Fruit fly (Drosophila melanogaster) whole organism, prepupa: ENCODE results near the gene Lst8.

ENCODE experiments used
- CG16779 ChIP-seq: fragments of 200-800 bp; sonication (Bioruptor generic); optimal IDR thresholded peaks from 3 replicates; lab custom pipeline; 2017; ENCODE audit warnings: missing biosample characterization, mild to moderate bottlenecking, missing genetic modification characterization
- CG6854 ChIP-seq: fragments of 200-800 bp; sonication (Bioruptor generic); optimal IDR thresholded peaks from 2 replicates; lab custom pipeline; 2017; ENCODE audit warnings: missing biosample characterization, mild to moderate bottlenecking, missing genetic modification characterization
- Met ChIP-seq: fragments of 200-800 bp; sonication (Bioruptor generic); optimal IDR thresholded peaks from 3 replicates; lab custom pipeline; 2016; ENCODE audit warnings: missing biosample characterization, missing genetic modification characterization
- fkh ChIP-seq: fragments of 200-800 bp; sonication (Bioruptor generic); optimal IDR thresholded peaks from 3 replicates; lab custom pipeline; 2017; ENCODE audit warnings: missing biosample characterization, mild to moderate bottlenecking, missing genetic modification characterization, moderate library complexity
- lz ChIP-seq: fragments of 200-800 bp; sonication (Bioruptor generic); optimal IDR thresholded peaks from 3 replicates; lab custom pipeline; 2016; ENCODE audit warnings: missing biosample characterization, missing genetic modification characterization
- vri ChIP-seq: fragments of 200-800 bp; sonication (Bioruptor generic); optimal IDR thresholded peaks from 3 replicates; lab custom pipeline; 2016; ENCODE audit warnings: missing biosample characterization, mild to moderate bottlenecking, missing genetic modification characterization

- TF ChIP-seq lz (GFP tag; lab: Kevin White, UChicago) = no peak
- no peak for TF ChIP-seq CG16779
- no peak for TF ChIP-seq Met (GFP tag; lab: Kevin White, UChicago)
- no peak for TF ChIP-seq fkh (GFP tag; lab: Kevin White, UChicago)
- no peak for TF ChIP-seq CG6854 (GFP tag; lab: Kevin White, UChicago)
- TF ChIP-seq vri (GFP tag; lab: Kevin White, UChicago) = no peak
These were observed 25.2 kb downstream of the Lst8 start for dm6 chrX:9580544-9580943.
